Fruit fly (Drosophila melanogaster) whole organism, embryonic: ENCODE measurements around the gene CG32066.

ENCODE experiments used
- Blimp-1 ChIP-seq: fragments of 200-800 bp; sonication (Bioruptor generic); optimal IDR thresholded peaks from 3 replicates; lab custom pipeline; 2018; ENCODE audit warnings: missing biosample characterization, missing genetic modification characterization, mild to moderate bottlenecking, moderate library complexity, missing genetic modification reagents
- CG10147 ChIP-seq: fragments of 200-800 bp; sonication (Bioruptor generic); optimal IDR thresholded peaks from 2 replicates; lab custom pipeline; 2019; ENCODE audit warnings: missing biosample characterization, mild to moderate bottlenecking, missing genetic modification characterization, moderate library complexity
- CG11085 ChIP-seq: fragments of 200-800 bp; sonication (Bioruptor generic); IDR thresholded peaks from 2 replicates; pipeline ENCODE4 v1.3.6; 2022; ENCODE audit warnings: missing biosample characterization, missing genetic modification characterization
- CG12219 ChIP-seq: fragments of 200-800 bp; sonication (Bioruptor generic); optimal IDR thresholded peaks from 3 replicates; lab custom pipeline; 2018; ENCODE audit warnings: missing biosample characterization, mild to moderate bottlenecking, missing genetic modification characterization
- CG13296 ChIP-seq: fragments of 200-800 bp; sonication (Bioruptor generic); optimal IDR thresholded peaks from 3 replicates; lab custom pipeline; 2018; ENCODE audit warnings: missing biosample characterization, mild to moderate bottlenecking, missing genetic modification characterization
- CG15514 ChIP-seq: fragments of 200-800 bp; sonication (Bioruptor generic); optimal IDR thresholded peaks from 3 replicates; lab custom pipeline; 2017; ENCODE audit warnings: missing biosample characterization, missing genetic modification characterization, mild to moderate bottlenecking, moderate library complexity, missing genetic modification reagents
- CG15601 ChIP-seq: fragments of 200-800 bp; sonication (Bioruptor generic); optimal IDR thresholded peaks from 3 replicates; lab custom pipeline; 2019; ENCODE audit warnings: missing biosample characterization, mild to moderate bottlenecking, missing genetic modification characterization, moderate library complexity
- CG17385 ChIP-seq: fragments of 200-800 bp; sonication (Bioruptor generic); optimal IDR thresholded peaks from 3 replicates; lab custom pipeline; 2018; ENCODE audit warnings: missing biosample characterization, mild to moderate bottlenecking, missing genetic modification characterization
- CG1792 ChIP-seq: fragments of 200-800 bp; sonication (Bioruptor generic); optimal IDR thresholded peaks from 2 replicates; lab custom pipeline; 2016; ENCODE audit warnings: missing biosample characterization, missing genetic modification characterization
- CG2199 ChIP-seq: fragments of 200-800 bp; sonication (Bioruptor generic); IDR thresholded peaks from 3 replicates; pipeline ENCODE4 v1.3.6; 2022; ENCODE audit warnings: missing biosample characterization, missing genetic modification characterization
- CG30403 ChIP-seq: fragments of 200-800 bp; sonication (Bioruptor generic); optimal IDR thresholded peaks from 3 replicates; lab custom pipeline; 2016; ENCODE audit warnings: missing biosample characterization, missing genetic modification characterization
- CG3281 ChIP-seq: fragments of 200-800 bp; sonication (Bioruptor generic); optimal IDR thresholded peaks from 3 replicates; lab custom pipeline; 2017; ENCODE audit warnings: missing biosample characterization, mild to moderate bottlenecking, missing genetic modification characterization
- CG3726 ChIP-seq: fragments of 200-800 bp; sonication (Bioruptor generic); IDR thresholded peaks from 3 replicates; pipeline ENCODE4, ENCODE4 v1.3.6; 2022; ENCODE audit warnings: missing biosample characterization, missing genetic modification characterization
- CG4328 ChIP-seq: fragments of 200-800 bp; sonication (Bioruptor generic); optimal IDR thresholded peaks from 3 replicates; lab custom pipeline; 2017; ENCODE audit warnings: missing biosample characterization, missing genetic modification reagents, missing genetic modification characterization
- CG43689 ChIP-seq: fragments of 200-800 bp; sonication (Bioruptor generic); IDR thresholded peaks from 2 replicates; pipeline ENCODE4 v1.3.6; 2022; ENCODE audit warnings: missing biosample characterization, missing genetic modification characterization
- CG4707 ChIP-seq: fragments of 200-800 bp; sonication (Bioruptor generic); optimal IDR thresholded peaks from 2 replicates; lab custom pipeline; 2018; ENCODE audit warnings: missing biosample characterization, mild to moderate bottlenecking, missing genetic modification characterization, moderate library complexity
- CG4820 ChIP-seq: fragments of 200-800 bp; sonication (Bioruptor generic); optimal IDR thresholded peaks from 3 replicates; lab custom pipeline; 2016; ENCODE audit warnings: missing biosample characterization, missing genetic modification characterization
- CG6683 ChIP-seq: fragments of 200-800 bp; sonication (Bioruptor generic); optimal IDR thresholded peaks from 2 replicates; lab custom pipeline; 2017; ENCODE audit warnings: missing biosample characterization, mild to moderate bottlenecking, missing genetic modification characterization, missing genetic modification reagents
- CG6813 ChIP-seq: fragments of 200-800 bp; sonication (Bioruptor generic); optimal IDR thresholded peaks from 2 replicates; lab custom pipeline; 2017; ENCODE audit warnings: missing biosample characterization, missing genetic modification characterization, mild to moderate bottlenecking, moderate library complexity, missing genetic modification reagents
- CG8281 ChIP-seq: fragments of 200-800 bp; sonication (Bioruptor generic); optimal IDR thresholded peaks from 2 replicates; lab custom pipeline; 2018; ENCODE audit warnings: missing biosample characterization, mild to moderate bottlenecking, missing genetic modification characterization, moderate library complexity
- CG9932 ChIP-seq: fragments of 200-800 bp; sonication (Bioruptor generic); IDR thresholded peaks from 2 replicates; pipeline ENCODE4 v1.3.6; 2022; ENCODE audit warnings: missing biosample characterization, missing genetic modification characterization
- CHES-1-like ChIP-seq: fragments of 200-800 bp; sonication (Bioruptor generic); optimal IDR thresholded peaks from 2 replicates; lab custom pipeline; 2016; ENCODE audit warnings: missing biosample characterization, missing genetic modification characterization
- D19A ChIP-seq: fragments of 200-800 bp; optimal IDR thresholded peaks from 3 replicates; lab custom pipeline; 2019; ENCODE audit warnings: missing biosample characterization, mild to moderate bottlenecking, missing genetic modification characterization, moderate library complexity
- Dad ChIP-seq: fragments of 200-800 bp; sonication (Bioruptor generic); optimal IDR thresholded peaks from 3 replicates; lab custom pipeline; 2016; ENCODE audit warnings: missing biosample characterization, missing genetic modification characterization
- Oli ChIP-seq: fragments of 200-800 bp; sonication (Bioruptor generic); optimal IDR thresholded peaks from 2 replicates; lab custom pipeline; 2018; ENCODE audit warnings: missing biosample characterization, mild to moderate bottlenecking, missing genetic modification characterization, moderate library complexity
- Rx ChIP-seq: fragments of 200-800 bp; sonication (Bioruptor generic); IDR thresholded peaks from 2 replicates; pipeline ENCODE4 v1.3.6; 2022; ENCODE audit warnings: missing biosample characterization, missing genetic modification characterization
- ash1 ChIP-seq: fragments of 200-800 bp; sonication (Bioruptor generic); optimal IDR thresholded peaks from 2 replicates; lab custom pipeline; 2018; ENCODE audit warnings: missing biosample characterization, mild to moderate bottlenecking, missing genetic modification characterization
- bsh ChIP-seq, 2 experiments: fragments of 200-800 bp; sonication (Bioruptor generic); optimal IDR thresholded peaks; 2 replicates each; lab custom pipeline; 2017 to 2018; ENCODE audit warnings: mild to moderate bottlenecking in 2 of 2, missing biosample characterization in 2 of 2, missing genetic modification characterization in 2 of 2, moderate library complexity in 1 of 2
- btn ChIP-seq: fragments of 200-800 bp; sonication (Bioruptor generic); optimal IDR thresholded peaks from 2 replicates; lab custom pipeline; 2016; ENCODE audit warnings: missing biosample characterization, missing genetic modification characterization
- chinmo ChIP-seq: fragments of 200-800 bp; sonication (Bioruptor generic); IDR thresholded peaks from 4 replicates; pipeline ENCODE4 v1.3.6; 2022; ENCODE audit warnings: missing biosample characterization, missing genetic modification characterization; ENCODE audit not compliant: partially characterized antibody
- chn ChIP-seq: fragments of 200-800 bp; sonication (Bioruptor generic); optimal IDR thresholded peaks from 2 replicates; lab custom pipeline; 2016; ENCODE audit warnings: missing biosample characterization, missing genetic modification characterization
- crp ChIP-seq, 2 experiments: fragments of 200-800 bp; sonication (Bioruptor generic); optimal IDR thresholded peaks; 2 replicates in 1 of 2; 3 replicates in 1 of 2; lab custom pipeline; 2017; ENCODE audit warnings: missing biosample characterization in 2 of 2, missing genetic modification characterization in 2 of 2, mild to moderate bottlenecking in 1 of 2, moderate library complexity in 1 of 2
- dysf ChIP-seq: fragments of 200-800 bp; sonication (Bioruptor generic); IDR thresholded peaks from 3 replicates; pipeline ENCODE4 v1.3.6; 2022; ENCODE audit warnings: missing biosample characterization, missing genetic modification characterization
- ems ChIP-seq: fragments of 200-800 bp; sonication (Bioruptor generic); optimal IDR thresholded peaks from 3 replicates; lab custom pipeline; 2016; ENCODE audit warnings: missing biosample characterization, missing genetic modification characterization
- en ChIP-seq: fragments of 200-800 bp; sonication (Bioruptor generic); optimal IDR thresholded peaks from 2 replicates; lab custom pipeline; 2016; ENCODE audit warnings: missing biosample characterization, missing genetic modification characterization
- esg ChIP-seq: fragments of 200-800 bp; sonication (Bioruptor generic); conservative IDR thresholded peaks from 2 replicates; pipeline ENCODE4 v1.3.6; 2022; ENCODE audit warnings: missing biosample characterization, missing genetic modification characterization
- eve ChIP-seq, 2 experiments: fragments of >200 bp; optimal IDR thresholded peaks; 2 replicates each; lab custom pipeline; 2017; ENCODE audit warnings: missing biosample characterization in 2 of 2, missing genetic modification characterization in 2 of 2
- fd96Cb ChIP-seq: fragments of 200-800 bp; sonication (Bioruptor generic); optimal IDR thresholded peaks from 2 replicates; lab custom pipeline; 2018; ENCODE audit warnings: missing biosample characterization, mild to moderate bottlenecking, missing genetic modification characterization, moderate library complexity
- hb ChIP-seq: fragments of 200-800 bp; sonication (Bioruptor generic); IDR thresholded peaks from 3 replicates; pipeline ENCODE4 v1.3.6; 2022; ENCODE audit warnings: missing biosample characterization, missing genetic modification characterization; ENCODE audit not compliant: partially characterized antibody
- hbn ChIP-seq: fragments of 200-800 bp; sonication (Bioruptor generic); IDR thresholded peaks from 2 replicates; pipeline ENCODE4 v1.3.6; 2022; ENCODE audit warnings: missing biosample characterization, missing genetic modification characterization; ENCODE audit not compliant: partially characterized antibody
- onecut ChIP-seq: fragments of 200-800 bp; sonication (Bioruptor generic); IDR thresholded peaks from 2 replicates; pipeline ENCODE4 v1.3.6; 2022; ENCODE audit warnings: missing biosample characterization, missing genetic modification characterization
- otp ChIP-seq: fragments of 200-800 bp; sonication (Bioruptor generic); IDR thresholded peaks from 3 replicates; pipeline ENCODE4, ENCODE4 v1.3.6; 2022; ENCODE audit warnings: missing biosample characterization, missing genetic modification characterization
- pan ChIP-seq, 4 experiments: fragments of >200 bp in 3 of 4; fragments of 200-800 bp in 1 of 4; sonication (Bioruptor generic) in 1 of 4; optimal IDR thresholded peaks in 3 of 4; IDR thresholded peaks in 1 of 4; 2 replicates each; pipeline versions ENCODE4 v1.3.6 to Lab custom; 2017 to 2022; ENCODE audit warnings: missing biosample characterization in 2 of 4, missing genetic modification characterization in 2 of 4, mixed read lengths in 1 of 4
- slp2 ChIP-seq: fragments of 200-800 bp; sonication (Bioruptor generic); optimal IDR thresholded peaks from 2 replicates; lab custom pipeline; 2016; ENCODE audit warnings: missing biosample characterization, missing genetic modification characterization
- unpg ChIP-seq: fragments of 200-800 bp; sonication (Bioruptor generic); optimal IDR thresholded peaks from 3 replicates; lab custom pipeline; 2018; ENCODE audit warnings: missing biosample characterization, mild to moderate bottlenecking, missing genetic modification characterization, moderate library complexity
- wor ChIP-seq: fragments of 200-800 bp; sonication (Bioruptor generic); IDR thresholded peaks from 2 replicates; pipeline ENCODE4 v1.3.6; 2022; ENCODE audit warnings: missing biosample characterization, missing genetic modification characterization
- zen ChIP-seq: fragments of 200-800 bp; sonication (Bioruptor generic); optimal IDR thresholded peaks from 3 replicates; lab custom pipeline; 2018; ENCODE audit warnings: missing biosample characterization, mild to moderate bottlenecking, missing genetic modification characterization, moderate library complexity

CG32066 gene

dm6 chr3L:10665433-10666150 lies 4.8 kb upstream of the CG32066 start (continued):
- TF ChIP-seq zen (tag; lab: Kevin White, UChicago) (peak; percentile 98), CG2199 (GFP tag; lab: Robert Waterston, UW) (peak; percentile 41; the same call in 2 of the 3 replicates), CG43689 (GFP tag; lab: Robert Waterston, UW) (peak; percentile 67; the same call in 1 of the 2 replicates), CG6683 (GFP tag; lab: Kevin White, UChicago) (peak; percentile 94), CG12219 (GFP tag; lab: Kevin White, UChicago) (peak; percentile 97), Blimp-1 (GFP tag; lab: Kevin White, UChicago) (peak; percentile 96), CG15514 (GFP tag; lab: Kevin White, UChicago) (peak; percentile 87), dysf (GFP tag; lab: Robert Waterston, UW) (peak; percentile 95), CG8281 (tag; lab: Kevin White, UChicago) (peak; percentile 90), CG17385 (GFP tag; lab: Kevin White, UChicago) (peak; percentile 96), bsh (GFP tag; optimal IDR thresholded peaks at IDR 0.05; lab: Kevin White, UChicago) (peak; percentile 96 to 97), CG30403 (GFP tag; lab: Kevin White, UChicago) (peak; percentile 98), esg (GFP tag; lab: Robert Waterston, UW) (peak; percentile 94), btn (GFP tag; lab: Kevin White, UChicago) (peak; percentile 84), CG1792 (GFP tag; lab: Kevin White, UChicago) (peak; percentile 73), CG3726 (GFP tag; lab: Robert Waterston, UW) (peak; percentile 83; the same call in 1 of the 3 replicates), unpg (GFP tag; lab: Kevin White, UChicago) (peak; percentile 97), slp2 (GFP tag; lab: Kevin White, UChicago) (peak; percentile 76), Oli (tag; lab: Kevin White, UChicago) (peak; percentile 98), D19A (tag; lab: Kevin White, UChicago) (peak; percentile 96), hb (GFP tag; lab: Robert Waterston, UW) (no peak), hbn (GFP tag; lab: Robert Waterston, UW) (no peak), ash1 (GFP tag; lab: Kevin White, UChicago) (peak; percentile 66), CG13296 (GFP tag; lab: Kevin White, UChicago) (peak; percentile 98), CG11085 (GFP tag; lab: Robert Waterston, UW) (no peak; the same call in none of the 2 replicates), CG6813 (GFP tag; lab: Kevin White, UChicago) (peak; percentile 98), onecut (GFP tag; lab: Robert Waterston, UW) (peak; percentile 89), crp (GFP tag; optimal IDR thresholded peaks at IDR 0.05; lab: Kevin White, UChicago) (peak; percentile 10 to 72), chinmo (GFP tag; lab: Robert Waterston, UW) (peak; percentile 66; the same call in 3 of the 4 replicates), CG9932 (peak; percentile 79), CHES-1-like (GFP tag; lab: Kevin White, UChicago) (peak; percentile 62), CG4328 (GFP tag; lab: Kevin White, UChicago) (peak; percentile 98), CG10147 (peak; percentile 95), wor (GFP tag; lab: Robert Waterston, UW) (peak; percentile 91), Rx (GFP tag; lab: Robert Waterston, UW) (peak; percentile 59), CG15601 (tag; lab: Kevin White, UChicago) (peak; percentile 98), pan (optimal IDR thresholded peaks at IDR 0.05; lab: Kevin White, UChicago) (no peak), pan (GFP tag; optimal IDR thresholded peaks at IDR 0.05 in 1 of 2, IDR thresholded peaks at IDR 0.05 in 1 of 2) (peak in 1 of 2 experiments; percentile 95), ems (GFP tag; lab: Kevin White, UChicago) (peak; percentile 95), CG4707 (GFP tag; lab: Kevin White, UChicago) (peak; percentile 89), chn (GFP tag; lab: Kevin White, UChicago) (peak; percentile 89), CG4820 (GFP tag; lab: Kevin White, UChicago) (peak; percentile 94), Dad (GFP tag; lab: Kevin White, UChicago) (peak; percentile 78), eve (GFP tag; optimal IDR thresholded peaks at IDR 0.05; lab: Kevin White, UChicago) (peak; percentile 79 to 100), en (GFP tag; lab: Kevin White, UChicago) (peak; percentile 67), fd96Cb (tag; lab: Kevin White, UChicago) (peak; percentile 97), CG3281 (peak; percentile 97), otp (GFP tag; lab: Robert Waterston, UW) (peak; percentile 83)
